Worm (Caenorhabditis elegans): ENCODE results near the gene cfp-1.

ce11 chrIV:14131770-14132169 is 54.5 kb downstream of the cfp-1 start, which contains the start of gene srz-59:
- no peak for TF ChIP-seq ama-1 (optimal IDR thresholded peaks at IDR 0.05)
- TF ChIP-seq zag-1 (tag; optimal IDR thresholded peaks at IDR 0.05) = no peak
- TF ChIP-seq ceh-82 (tag; optimal IDR thresholded peaks at IDR 0.05) = no peak
- no peak for TF ChIP-seq skn-1 (tag; optimal IDR thresholded peaks at IDR 0.05)
- TF ChIP-seq ztf-11 (tag; optimal IDR thresholded peaks at IDR 0.05) = no peak
- TF ChIP-seq lin-15B (tag; optimal IDR thresholded peaks at IDR 0.05) = no peak
- TF ChIP-seq nhr-76 (tag; optimal IDR thresholded peaks at IDR 0.05) = no peak
- TF ChIP-seq eor-1 (tag; optimal IDR thresholded peaks at IDR 0.05) = no peak
- no peak for TF ChIP-seq nhr-12 (tag; optimal IDR thresholded peaks at IDR 0.05)
- TF ChIP-seq jun-1 (tag; optimal IDR thresholded peaks at IDR 0.05) = no peak
